Fruit fly (Drosophila melanogaster) whole organism, embryonic: ENCODE data around the gene Idgf3.

ENCODE experiments used
- ATbp ChIP-seq: fragments of 200-800 bp; sonication (Bioruptor generic); optimal IDR thresholded peaks from 2 replicates; lab custom pipeline; 2017; ENCODE audit warnings: missing biosample characterization, mild to moderate bottlenecking, missing genetic modification characterization, missing genetic modification reagents
- B-H1 ChIP-seq: fragments of 200-800 bp; sonication (Bioruptor generic); IDR thresholded peaks from 3 replicates; pipeline ENCODE4 v1.3.6; 2022; ENCODE audit warnings: missing biosample characterization, missing genetic modification characterization
- Bdp1 ChIP-seq: fragments of 200-800 bp; sonication (Bioruptor generic); optimal IDR thresholded peaks from 3 replicates; lab custom pipeline; 2016; ENCODE audit warnings: missing biosample characterization, missing genetic modification characterization
- CG10979 ChIP-seq: fragments of 200-800 bp; sonication (Bioruptor generic); optimal IDR thresholded peaks from 2 replicates; lab custom pipeline; 2018; ENCODE audit warnings: missing biosample characterization, mild to moderate bottlenecking, missing genetic modification characterization, moderate library complexity
- CG11093 ChIP-seq: fragments of 200-800 bp; sonication (Bioruptor generic); IDR thresholded peaks from 3 replicates; pipeline ENCODE4 v1.3.6; 2022; ENCODE audit warnings: missing biosample characterization, missing genetic modification characterization
- CG11723 ChIP-seq: fragments of 200-800 bp; sonication (Bioruptor generic); optimal IDR thresholded peaks from 2 replicates; lab custom pipeline; 2017; ENCODE audit warnings: missing biosample characterization, mild to moderate bottlenecking, missing genetic modification characterization
- CG12155 ChIP-seq: fragments of 200-800 bp; sonication (Bioruptor generic); optimal IDR thresholded peaks from 3 replicates; lab custom pipeline; 2016; ENCODE audit warnings: missing biosample characterization, missing genetic modification characterization
- CG12236 ChIP-seq: fragments of 200-800 bp; sonication (Bioruptor generic); optimal IDR thresholded peaks from 2 replicates; lab custom pipeline; 2016; ENCODE audit warnings: missing biosample characterization, missing genetic modification characterization
- CG1233 ChIP-seq: fragments of 200-800 bp; sonication (Bioruptor generic); optimal IDR thresholded peaks from 4 replicates; lab custom pipeline; 2018; ENCODE audit warnings: missing biosample characterization, mild to moderate bottlenecking, missing genetic modification characterization
- CG14050 ChIP-seq: fragments of 200-800 bp; sonication (Bioruptor generic); IDR thresholded peaks from 3 replicates; pipeline ENCODE4 v1.3.6; 2022; ENCODE audit warnings: missing biosample characterization, missing genetic modification characterization
- CG15601 ChIP-seq: fragments of 200-800 bp; sonication (Bioruptor generic); optimal IDR thresholded peaks from 3 replicates; lab custom pipeline; 2019; ENCODE audit warnings: missing biosample characterization, mild to moderate bottlenecking, missing genetic modification characterization, moderate library complexity
- CG16813 ChIP-seq: fragments of 200-800 bp; sonication (Bioruptor generic); IDR thresholded peaks from 3 replicates; pipeline ENCODE4 v1.3.6; 2022; ENCODE audit warnings: missing biosample characterization, missing genetic modification characterization; ENCODE audit not compliant: partially characterized antibody
- CG17186 ChIP-seq: fragments of 200-800 bp; sonication (Bioruptor generic); optimal IDR thresholded peaks from 3 replicates; lab custom pipeline; 2017; ENCODE audit warnings: missing biosample characterization, missing genetic modification reagents, missing genetic modification characterization
- CG17568 ChIP-seq: fragments of 200-800 bp; sonication (Bioruptor generic); optimal IDR thresholded peaks from 2 replicates; lab custom pipeline; 2018; ENCODE audit warnings: missing biosample characterization, mild to moderate bottlenecking, missing genetic modification characterization, moderate library complexity
- CG1832 ChIP-seq: fragments of 200-800 bp; sonication (Bioruptor generic); optimal IDR thresholded peaks from 2 replicates; lab custom pipeline; 2017; ENCODE audit warnings: missing biosample characterization, mild to moderate bottlenecking, missing genetic modification characterization, inconsistent platforms
- CG18476 ChIP-seq: fragments of 200-800 bp; sonication (Bioruptor generic); optimal IDR thresholded peaks from 2 replicates; lab custom pipeline; 2016; ENCODE audit warnings: missing biosample characterization, mild to moderate bottlenecking, missing genetic modification characterization
- CG2116 ChIP-seq: fragments of 200-800 bp; sonication (Bioruptor generic); optimal IDR thresholded peaks from 3 replicates; lab custom pipeline; 2018; ENCODE audit warnings: missing biosample characterization, mild to moderate bottlenecking, missing genetic modification characterization
- CG33213 ChIP-seq: fragments of 200-800 bp; sonication (Bioruptor generic); optimal IDR thresholded peaks from 3 replicates; lab custom pipeline; 2016; ENCODE audit warnings: missing biosample characterization, missing genetic modification characterization
- CG3838 ChIP-seq: fragments of 200-800 bp; sonication (Bioruptor generic); optimal IDR thresholded peaks from 3 replicates; lab custom pipeline; 2016; ENCODE audit warnings: missing biosample characterization, missing genetic modification characterization
- CG3995 ChIP-seq: fragments of 200-800 bp; sonication (Bioruptor generic); optimal IDR thresholded peaks from 3 replicates; lab custom pipeline; 2016; ENCODE audit warnings: missing biosample characterization, missing genetic modification characterization
- CG4328 ChIP-seq: fragments of 200-800 bp; sonication (Bioruptor generic); optimal IDR thresholded peaks from 3 replicates; lab custom pipeline; 2017; ENCODE audit warnings: missing biosample characterization, missing genetic modification reagents, missing genetic modification characterization
- CG8089 ChIP-seq: fragments of 200-800 bp; sonication (Bioruptor generic); optimal IDR thresholded peaks from 3 replicates; lab custom pipeline; 2016; ENCODE audit warnings: missing biosample characterization, missing genetic modification characterization
- ERR ChIP-seq: fragments of 200-800 bp; sonication (Bioruptor generic); optimal IDR thresholded peaks from 2 replicates; lab custom pipeline; 2016; ENCODE audit warnings: missing biosample characterization, missing genetic modification characterization
- H2.0 ChIP-seq: fragments of 200-800 bp; sonication (Bioruptor generic); IDR thresholded peaks from 2 replicates; pipeline ENCODE4 v1.3.6; 2022; ENCODE audit warnings: missing biosample characterization, missing genetic modification characterization
- HHEX ChIP-seq: fragments of 200-800 bp; sonication (Bioruptor generic); optimal IDR thresholded peaks from 3 replicates; lab custom pipeline; 2017; ENCODE audit warnings: missing biosample characterization, mild to moderate bottlenecking, missing genetic modification characterization, missing genetic modification reagents
- Hey ChIP-seq: fragments of 200-800 bp; sonication (Bioruptor generic); optimal IDR thresholded peaks from 3 replicates; lab custom pipeline; 2018; ENCODE audit warnings: missing biosample characterization, mild to moderate bottlenecking, missing genetic modification characterization
- Hmr ChIP-seq: fragments of 200-800 bp; sonication (Bioruptor generic); optimal IDR thresholded peaks from 3 replicates; lab custom pipeline; 2017; ENCODE audit warnings: mild to moderate bottlenecking, missing biosample characterization, missing genetic modification reagents, missing genetic modification characterization
- MTF-1 ChIP-seq: fragments of 200-800 bp; sonication (Bioruptor generic); optimal IDR thresholded peaks from 2 replicates; lab custom pipeline; 2018; ENCODE audit warnings: missing biosample characterization, mild to moderate bottlenecking, missing genetic modification characterization, borderline replicate concordance
- Nf-YA ChIP-seq: fragments of 200-800 bp; sonication (Bioruptor generic); IDR thresholded peaks from 2 replicates; pipeline ENCODE4 v1.3.6; 2022; ENCODE audit warnings: missing biosample characterization, missing genetic modification characterization
- PHDP ChIP-seq: fragments of 200-800 bp; sonication (Bioruptor generic); optimal IDR thresholded peaks from 3 replicates; lab custom pipeline; 2018; ENCODE audit warnings: missing biosample characterization, mild to moderate bottlenecking, missing genetic modification characterization, moderate library complexity
- Poxn ChIP-seq: fragments of 200-800 bp; sonication (Bioruptor generic); IDR thresholded peaks from 2 replicates; pipeline ENCODE4 v1.3.6; 2022; ENCODE audit warnings: missing biosample characterization, missing genetic modification characterization
- Xbp1 ChIP-seq: fragments of 200-800 bp; sonication (Bioruptor generic); optimal IDR thresholded peaks from 3 replicates; lab custom pipeline; 2016; ENCODE audit warnings: missing biosample characterization, mild to moderate bottlenecking, missing genetic modification characterization
- cas ChIP-seq: fragments of 200-800 bp; sonication (Bioruptor generic); IDR thresholded peaks from 2 replicates; pipeline ENCODE4 v1.3.6; 2022; ENCODE audit warnings: missing biosample characterization, missing genetic modification characterization
- cato ChIP-seq: fragments of 200-800 bp; sonication (Bioruptor generic); optimal IDR thresholded peaks from 2 replicates; lab custom pipeline; 2016; ENCODE audit warnings: missing biosample characterization, missing genetic modification characterization, borderline replicate concordance
- chif ChIP-seq, 2 experiments: fragments of 200-800 bp; sonication (Bioruptor generic); optimal IDR thresholded peaks; 3 replicates each; lab custom pipeline; 2016; ENCODE audit warnings: missing biosample characterization in 2 of 2, missing genetic modification characterization in 2 of 2
- crol ChIP-seq: fragments of 200-800 bp; sonication (Bioruptor generic); IDR thresholded peaks from 2 replicates; pipeline ENCODE4 v1.3.6; 2022; ENCODE audit warnings: missing biosample characterization, missing genetic modification characterization
- grau ChIP-seq: fragments of 200-800 bp; optimal IDR thresholded peaks from 3 replicates; lab custom pipeline; 2019; ENCODE audit warnings: missing biosample characterization, mild to moderate bottlenecking, missing genetic modification characterization, moderate library complexity
- grn ChIP-seq: fragments of 200-800 bp; sonication (Bioruptor generic); optimal IDR thresholded peaks from 3 replicates; lab custom pipeline; 2017; ENCODE audit warnings: missing biosample characterization, missing genetic modification characterization
- gsb ChIP-seq: fragments of 200-800 bp; sonication (Bioruptor generic); IDR thresholded peaks from 2 replicates; pipeline ENCODE4 v1.3.6; 2022; ENCODE audit warnings: missing biosample characterization, missing genetic modification characterization
- gsb-n ChIP-seq: fragments of 200-800 bp; sonication (Bioruptor generic); optimal IDR thresholded peaks from 3 replicates; lab custom pipeline; 2018; ENCODE audit warnings: missing biosample characterization, mild to moderate bottlenecking, missing genetic modification characterization
- h ChIP-seq: fragments of >200 bp; optimal IDR thresholded peaks from 2 replicates; lab custom pipeline; 2017
- jumu ChIP-seq: fragments of 200-800 bp; sonication (Bioruptor generic); optimal IDR thresholded peaks from 3 replicates; lab custom pipeline; 2016; ENCODE audit warnings: missing biosample characterization, missing genetic modification characterization
- lmd ChIP-seq: fragments of 200-800 bp; sonication (Bioruptor generic); IDR thresholded peaks from 2 replicates; pipeline ENCODE4 v1.3.6; 2022; ENCODE audit warnings: missing biosample characterization, missing genetic modification characterization
- pb ChIP-seq: fragments of 200-800 bp; sonication (Bioruptor generic); optimal IDR thresholded peaks from 3 replicates; lab custom pipeline; 2016; ENCODE audit warnings: missing biosample characterization, missing genetic modification characterization
- psq ChIP-seq: fragments of 200-800 bp; sonication (Bioruptor generic); optimal IDR thresholded peaks from 2 replicates; lab custom pipeline; 2017; ENCODE audit warnings: missing biosample characterization, missing genetic modification characterization
- run ChIP-seq: fragments of 200-800 bp; sonication (Bioruptor generic); optimal IDR thresholded peaks from 3 replicates; lab custom pipeline; 2018; ENCODE audit warnings: missing biosample characterization, mild to moderate bottlenecking, missing genetic modification characterization
- sc ChIP-seq, 3 experiments: fragments of >200 bp in 2 of 3; fragments of 200-800 bp in 1 of 3; sonication (Bioruptor generic) in 1 of 3; optimal IDR thresholded peaks; 2 replicates in 2 of 3; 3 replicates in 1 of 3; lab custom pipeline; 2017; ENCODE audit warnings: mild to moderate bottlenecking in 1 of 3, missing biosample characterization in 1 of 3, missing genetic modification characterization in 1 of 3, missing genetic modification reagents in 1 of 3
- sim ChIP-seq: fragments of 200-800 bp; sonication (Bioruptor generic); IDR thresholded peaks from 2 replicates; pipeline ENCODE4 v1.3.6; 2022; ENCODE audit warnings: missing biosample characterization, missing genetic modification characterization
- tna ChIP-seq: fragments of 200-800 bp; sonication (Bioruptor generic); IDR thresholded peaks from 2 replicates; pipeline ENCODE4 v1.3.6; 2022; ENCODE audit warnings: missing biosample characterization, missing genetic modification characterization; ENCODE audit not compliant: partially characterized antibody
- vnd ChIP-seq: fragments of 200-800 bp; sonication (Bioruptor generic); IDR thresholded peaks from 3 replicates; pipeline ENCODE4 v1.3.6; 2022; ENCODE audit warnings: missing biosample characterization, missing genetic modification characterization; ENCODE audit not compliant: partially characterized antibody
- wdn ChIP-seq: fragments of 200-800 bp; sonication (Bioruptor generic); IDR thresholded peaks from 2 replicates; pipeline ENCODE4 v1.3.6; 2022; ENCODE audit warnings: missing biosample characterization, missing genetic modification characterization

Idgf3 gene

dm6 chr2L:16500469-16500868, 49.8 kb downstream of the Idgf3 start (continued):
- TF ChIP-seq Hey (tag; lab: Kevin White, UChicago): peak; percentile 35
- TF ChIP-seq MTF-1 (GFP tag; lab: Kevin White, UChicago): peak; percentile 72
- peak; percentile 80 for TF ChIP-seq psq (GFP tag; lab: Kevin White, UChicago)
- TF ChIP-seq chif (GFP tag; optimal IDR thresholded peaks at IDR 0.05; lab: Kevin White, UChicago): peak; percentile 80 to 90
- peak; percentile 84 for TF ChIP-seq ERR (GFP tag; lab: Kevin White, UChicago)
- TF ChIP-seq Nf-YA (GFP tag; lab: Robert Waterston, UW): peak; percentile 82
- TF ChIP-seq h (lab: Kevin White, UChicago): no peak
- TF ChIP-seq CG11723: peak; percentile 75
- TF ChIP-seq grn: peak; percentile 19
- peak; percentile 92 for TF ChIP-seq Hmr (GFP tag; lab: Kevin White, UChicago)
- peak; percentile 83 for TF ChIP-seq run (tag; lab: Kevin White, UChicago)
- peak; percentile 80 for TF ChIP-seq cato (GFP tag; lab: Kevin White, UChicago)
- peak; percentile 93 for TF ChIP-seq ATbp (GFP tag; lab: Kevin White, UChicago)
- TF ChIP-seq CG17568 (GFP tag; lab: Kevin White, UChicago): peak; percentile 85
- peak; percentile 93 for TF ChIP-seq PHDP (tag; lab: Kevin White, UChicago)
- peak; percentile 89 for TF ChIP-seq Xbp1 (GFP tag; lab: Kevin White, UChicago)
- peak; percentile 58 for TF ChIP-seq CG8089 (GFP tag; lab: Kevin White, UChicago)
- TF ChIP-seq CG15601 (tag; lab: Kevin White, UChicago): peak; percentile 88
- peak; percentile 69 for TF ChIP-seq CG4328 (GFP tag; lab: Kevin White, UChicago)
- TF ChIP-seq CG17186 (GFP tag; lab: Kevin White, UChicago): peak; percentile 43
- peak; percentile 98 for TF ChIP-seq grau (tag; lab: Kevin White, UChicago)
- TF ChIP-seq Poxn (GFP tag; lab: Robert Waterston, UW): no peak
- peak; percentile 34 for TF ChIP-seq pb
- TF ChIP-seq CG1832 (GFP tag; lab: Kevin White, UChicago): no peak
- peak; percentile 93 for TF ChIP-seq CG11093 (GFP tag; lab: Robert Waterston, UW)
- peak; percentile 72 for TF ChIP-seq crol
- peak; percentile 70 for TF ChIP-seq CG33213 (GFP tag; lab: Kevin White, UChicago)
- TF ChIP-seq gsb-n (tag; lab: Kevin White, UChicago): peak; percentile 93
- TF ChIP-seq cas (GFP tag; lab: Robert Waterston, UW): peak; percentile 78
- TF ChIP-seq H2.0 (GFP tag; lab: Robert Waterston, UW): peak; percentile 89
- peak; percentile 91 for TF ChIP-seq jumu (GFP tag; lab: Kevin White, UChicago)
- peak; percentile 60; the same call in 1 of the 2 replicates for TF ChIP-seq wdn (GFP tag; lab: Robert Waterston, UW)
- peak; percentile 83 for TF ChIP-seq gsb (GFP tag; lab: Robert Waterston, UW)
- TF ChIP-seq CG2116 (GFP tag; lab: Kevin White, UChicago): peak; percentile 33
- TF ChIP-seq CG18476: peak; percentile 73
- peak; percentile 65 for TF ChIP-seq CG12236 (GFP tag; lab: Kevin White, UChicago)
- TF ChIP-seq sc (optimal IDR thresholded peaks at IDR 0.05; lab: Kevin White, UChicago): no peak
- TF ChIP-seq sc (GFP tag; optimal IDR thresholded peaks at IDR 0.05; lab: Kevin White, UChicago): peak; percentile 83
- peak; percentile 87 for TF ChIP-seq CG12155
- TF ChIP-seq vnd (GFP tag; lab: Robert Waterston, UW): no peak
- peak; percentile 87 for TF ChIP-seq CG14050 (GFP tag; lab: Robert Waterston, UW)
- peak; percentile 87 for TF ChIP-seq sim (GFP tag; lab: Robert Waterston, UW)
- peak; percentile 51 for TF ChIP-seq CG3838 (GFP tag; lab: Kevin White, UChicago)
- no peak for TF ChIP-seq CG3995
- TF ChIP-seq CG16813 (GFP tag; lab: Robert Waterston, UW): no peak
- TF ChIP-seq tna (GFP tag; lab: Robert Waterston, UW): no peak
- peak; percentile 91 for TF ChIP-seq CG10979 (tag; lab: Kevin White, UChicago)
- TF ChIP-seq CG1233 (GFP tag; lab: Kevin White, UChicago): peak; percentile 84
- peak; percentile 95 for TF ChIP-seq lmd (GFP tag; lab: Robert Waterston, UW)
- peak; percentile 78 for TF ChIP-seq HHEX
- peak; percentile 72 for TF ChIP-seq Bdp1 (GFP tag; lab: Kevin White, UChicago)
- TF ChIP-seq B-H1 (GFP tag; lab: Robert Waterston, UW): peak; percentile 86
